Fruit fly (Drosophila melanogaster): ENCODE measurements around the gene RnpS1.

The RnpS1 gene

DNA sequence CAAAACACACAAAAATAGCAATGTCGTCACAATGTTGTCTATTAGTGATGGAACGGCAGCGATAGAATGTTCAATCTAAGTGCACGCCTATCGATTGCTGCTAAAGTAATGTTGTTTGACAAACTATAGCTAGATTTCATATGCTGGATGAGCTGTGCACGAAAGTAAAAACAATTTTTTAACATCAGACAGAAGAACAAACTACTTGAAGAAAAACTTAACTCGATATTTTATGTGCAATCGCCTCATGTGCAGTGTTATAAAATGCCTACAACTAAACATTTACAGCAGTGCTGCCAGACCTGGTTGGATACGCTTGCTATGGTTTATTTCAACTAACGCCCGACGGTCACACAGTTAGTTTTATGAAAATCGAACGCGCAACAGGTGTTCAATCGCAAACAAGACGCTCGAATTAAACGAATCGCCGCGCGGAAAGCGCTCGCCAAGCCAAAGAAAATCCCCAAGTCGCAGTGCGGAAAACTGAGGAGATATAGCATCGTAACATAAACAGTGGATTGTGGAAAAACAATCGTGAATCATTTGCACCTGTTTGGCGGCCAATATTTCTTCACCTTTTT, 39.2 kb downstream of the RnpS1 start, which contains the start of the genes bocks and CG8312 (continued):
- TF ChIP-seq ap (GFP tag; IDR thresholded peaks at IDR 0.05) (no peak), Optix (GFP tag; IDR thresholded peaks at IDR 0.05) (no peak), wek (GFP tag; optimal IDR thresholded peaks at IDR 0.05) (no peak), CG17361 (GFP tag; IDR thresholded peaks at IDR 0.05) (no peak), p53 (GFP tag; optimal IDR thresholded peaks at IDR 0.05) (no peak), peb (GFP tag; IDR thresholded peaks at IDR 0.05) (no peak), CG18476 (GFP tag; optimal IDR thresholded peaks at IDR 0.05) (no peak), CG8281 (tag; optimal IDR thresholded peaks at IDR 0.05) (no peak), CG14441 (GFP tag; IDR thresholded peaks at IDR 0.05) (no peak), sr (GFP tag; IDR thresholded peaks at IDR 0.05) (no peak), CG3407 (GFP tag; optimal IDR thresholded peaks at IDR 0.05) (no peak), onecut (GFP tag; IDR thresholded peaks at IDR 0.05) (peak; percentile 74), amos (GFP tag; IDR thresholded peaks at IDR 0.05; ENCODE audit: partially characterized antibody) (no peak), ind (GFP tag; optimal IDR thresholded peaks at IDR 0.05) (peak; percentile 26), Ets65A (GFP tag) (peak; percentile 56), CG4820 (GFP tag; optimal IDR thresholded peaks at IDR 0.05) (peak; percentile 39), Ets97D (GFP tag; optimal IDR thresholded peaks at IDR 0.05) (peak; percentile 88), CG7556 (GFP tag; optimal IDR thresholded peaks at IDR 0.05) (peak; percentile 16), chinmo (GFP tag; IDR thresholded peaks at IDR 0.05; ENCODE audit: partially characterized antibody) (no peak), CG8924 (tag; optimal IDR thresholded peaks at IDR 0.05) (peak; percentile 50), bowl (GFP tag; IDR thresholded peaks at IDR 0.05) (no peak), CTCF (GFP tag; optimal IDR thresholded peaks at IDR 0.05) (no peak), CG9797 (GFP tag; optimal IDR thresholded peaks at IDR 0.05) (peak; percentile 97), Lhr (GFP tag; optimal IDR thresholded peaks at IDR 0.05) (peak; percentile 92), pfk (GFP tag; optimal IDR thresholded peaks at IDR 0.05) (no peak), CG5180 (GFP tag; optimal IDR thresholded peaks at IDR 0.05) (no peak), jing (GFP tag; optimal IDR thresholded peaks at IDR 0.05) (no peak), Kr (GFP tag; optimal IDR thresholded peaks at IDR 0.05) (no peak), CG33557 (GFP tag; optimal IDR thresholded peaks at IDR 0.05) (no peak), oc (tag; optimal IDR thresholded peaks at IDR 0.05) (no peak), CG9932 (GFP tag; IDR thresholded peaks at IDR 0.05) (no peak), CG17612 (GFP tag; IDR thresholded peaks at IDR 0.05) (no peak), CoRest (tag; optimal IDR thresholded peaks at IDR 0.05) (peak; percentile 47), ac (GFP tag; optimal IDR thresholded peaks at IDR 0.05) (no peak), pho (GFP tag; optimal IDR thresholded peaks at IDR 0.05) (peak; percentile 65), wor (GFP tag; IDR thresholded peaks at IDR 0.05) (no peak), sd (tag; optimal IDR thresholded peaks at IDR 0.05) (peak; percentile 57), Dp (GFP tag; optimal IDR thresholded peaks at IDR 0.05) (peak; percentile 67), al (GFP tag; IDR thresholded peaks at IDR 0.05) (no peak), cwo (GFP tag; optimal IDR thresholded peaks at IDR 0.05) (peak; percentile 23)

DNA sequence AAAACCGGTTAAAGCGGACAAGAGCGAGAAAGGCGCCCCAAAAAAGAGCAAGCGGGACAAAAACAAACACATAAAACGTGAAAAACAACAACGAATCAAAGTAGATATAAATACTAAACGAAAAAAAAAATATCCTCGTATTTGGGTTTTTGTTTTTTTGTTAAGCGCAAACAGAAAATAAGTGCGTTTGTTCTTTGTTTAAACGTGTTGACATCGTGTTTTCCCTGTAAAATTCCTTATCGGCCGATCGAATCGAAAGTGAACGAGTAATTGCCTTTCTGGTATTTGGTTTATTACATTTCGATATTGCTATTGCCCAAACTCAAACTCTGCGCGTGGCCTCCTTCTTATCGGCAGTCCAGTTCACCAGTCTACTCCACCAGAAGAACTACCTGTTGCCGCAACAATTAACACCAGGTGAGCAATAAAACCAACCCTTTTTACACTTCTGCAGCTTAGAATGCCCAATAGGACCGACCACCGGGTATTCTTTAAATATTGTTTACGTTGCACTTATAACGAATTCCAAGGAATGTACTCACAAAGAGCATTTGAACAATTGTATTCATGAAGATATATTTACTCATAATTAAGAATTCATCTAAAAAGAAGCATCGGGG, 40.0 kb downstream of the RnpS1 start:
- TF ChIP-seq trem (tag; optimal IDR thresholded peaks at IDR 0.05): no peak
- no peak for TF ChIP-seq CG6272 (GFP tag; IDR thresholded peaks at IDR 0.05)
- peak; percentile 3 for TF ChIP-seq zen (tag; optimal IDR thresholded peaks at IDR 0.05)
- TF ChIP-seq CG9609 (GFP tag; optimal IDR thresholded peaks at IDR 0.05): no peak
- TF ChIP-seq CG10366 (GFP tag; IDR thresholded peaks at IDR 0.05): no peak
- TF ChIP-seq CG3995 (GFP tag; optimal IDR thresholded peaks at IDR 0.05): no peak
- TF ChIP-seq Fer1 (GFP tag; optimal IDR thresholded peaks at IDR 0.05): no peak
- TF ChIP-seq sens (GFP tag): peak; percentile 75
- TF ChIP-seq wor (GFP tag; IDR thresholded peaks at IDR 0.05): no peak
- no peak for TF ChIP-seq CG17612 (GFP tag; IDR thresholded peaks at IDR 0.05)
- TF ChIP-seq CG15601 (tag; optimal IDR thresholded peaks at IDR 0.05): no peak
- no peak for TF ChIP-seq nmo (GFP tag; optimal IDR thresholded peaks at IDR 0.05)
- TF ChIP-seq cad (GFP tag; optimal IDR thresholded peaks at IDR 0.05): peak; percentile 53
- peak; percentile 3 for TF ChIP-seq CG15696 (tag; optimal IDR thresholded peaks at IDR 0.05)
- TF ChIP-seq D19A (tag; optimal IDR thresholded peaks at IDR 0.05): peak; percentile 88
